Worm (Caenorhabditis elegans) whole organism, late embryonic: ENCODE data around the gene str-214.

Experiments
- C38D4.7 ChIP-seq: fragments of 200-800 bp; sonication (Bioruptor generic); optimal IDR thresholded peaks from 2 replicates; lab custom pipeline; 2018; ENCODE audit warnings: mild to moderate bottlenecking, missing genetic modification characterization, moderate library complexity, missing compliant biosample characterization
- F13H6.1 ChIP-seq: sonication (generic microtip); optimal IDR thresholded peaks from 2 replicates; lab custom pipeline; 2016; ENCODE audit warnings: missing genetic modification characterization, missing compliant biosample characterization
- K02D7.2 ChIP-seq: sonication (generic microtip); optimal IDR thresholded peaks from 2 replicates; lab custom pipeline; 2017; ENCODE audit warnings: mild to moderate bottlenecking, missing genetic modification characterization, missing compliant biosample characterization
- K09A11.1 ChIP-seq: sonication (generic microtip); optimal IDR thresholded peaks from 2 replicates; lab custom pipeline; 2017; ENCODE audit warnings: antibody characterized with exemption, mild to moderate bottlenecking, missing genetic modification characterization, missing compliant biosample characterization; ENCODE audit not compliant: insufficient read depth
- ahr-1 ChIP-seq: sonication (generic microtip); optimal IDR thresholded peaks from 2 replicates; lab custom pipeline; 2016; ENCODE audit warnings: missing genetic modification characterization, missing compliant biosample characterization
- ceh-14 ChIP-seq: sonication (generic microtip); optimal IDR thresholded peaks from 2 replicates; lab custom pipeline; 2016; ENCODE audit warnings: missing genotype, missing genetic modification characterization, missing compliant biosample characterization
- ceh-19 ChIP-seq: fragments of 200-800 bp; sonication (Bioruptor generic); optimal IDR thresholded peaks from 2 replicates; lab custom pipeline; 2018; ENCODE audit warnings: mild to moderate bottlenecking, missing genetic modification characterization, missing compliant biosample characterization
- ceh-2 ChIP-seq: sonication (generic microtip); optimal IDR thresholded peaks from 2 replicates; lab custom pipeline; 2016; ENCODE audit warnings: missing genotype, missing genetic modification characterization, missing compliant biosample characterization
- ceh-22 ChIP-seq: sonication (generic microtip); optimal IDR thresholded peaks from 2 replicates; lab custom pipeline; 2017; ENCODE audit warnings: missing biosample characterization, missing genetic modification characterization
- ceh-24 ChIP-seq: sonication (generic microtip); optimal IDR thresholded peaks from 2 replicates; lab custom pipeline; 2016; ENCODE audit warnings: mild to moderate bottlenecking, missing genetic modification characterization, missing compliant biosample characterization
- ceh-30 ChIP-seq: fragments of 150-350 bp; optimal IDR thresholded peaks from 2 replicates; lab custom pipeline; 2014; ENCODE audit warnings: missing biosample characterization, missing genetic modification characterization
- ceh-45 ChIP-seq: fragments of 200-800 bp; sonication (Bioruptor generic); IDR thresholded peaks from 2 replicates; pipeline ENCODE4 v1.3.6; 2022; ENCODE audit warnings: missing genetic modification reagents, missing genetic modification characterization, missing compliant biosample characterization
- dmd-4 ChIP-seq: sonication (generic microtip); optimal IDR thresholded peaks from 2 replicates; lab custom pipeline; 2016; ENCODE audit warnings: borderline replicate concordance, missing genetic modification characterization, missing compliant biosample characterization
- elt-2 ChIP-seq: sonication (generic microtip); optimal IDR thresholded peaks from 2 replicates; lab custom pipeline; 2016; ENCODE audit warnings: missing genetic modification reagents, missing genetic modification characterization, missing compliant biosample characterization
- elt-4 ChIP-seq: sonication (generic microtip); optimal IDR thresholded peaks from 2 replicates; lab custom pipeline; 2016; ENCODE audit warnings: missing genetic modification characterization, missing compliant biosample characterization
- hlh-13 ChIP-seq: fragments of 200-800 bp; sonication (Bioruptor generic); optimal IDR thresholded peaks from 2 replicates; lab custom pipeline; 2018; ENCODE audit warnings: mild to moderate bottlenecking, missing genetic modification characterization, missing compliant biosample characterization
- hlh-30 ChIP-seq: sonication (generic microtip); optimal IDR thresholded peaks from 2 replicates; lab custom pipeline; 2017; ENCODE audit warnings: antibody characterized with exemption, missing genetic modification characterization, missing compliant biosample characterization; ENCODE audit not compliant: insufficient read depth
- hlh-8 ChIP-seq: sonication (generic microtip); optimal IDR thresholded peaks from 2 replicates; lab custom pipeline; 2016; ENCODE audit warnings: missing genotype, missing genetic modification characterization, missing compliant biosample characterization
- lim-6 ChIP-seq: sonication (generic microtip); optimal IDR thresholded peaks from 2 replicates; lab custom pipeline; 2016; ENCODE audit warnings: missing genetic modification characterization, missing compliant biosample characterization
- lin-11 ChIP-seq: fragments of 200-800 bp; sonication (Bioruptor generic); optimal IDR thresholded peaks from 2 replicates; lab custom pipeline; 2018; ENCODE audit warnings: mild to moderate bottlenecking, missing genetic modification characterization, missing compliant biosample characterization
- nfya-1 ChIP-seq: sonication (generic microtip); optimal IDR thresholded peaks from 2 replicates; lab custom pipeline; 2017; ENCODE audit warnings: missing genetic modification characterization, mild to moderate bottlenecking, missing compliant biosample characterization, antibody characterized with exemption, moderate library complexity
- nhr-11 ChIP-seq: fragments of 150-350 bp; optimal IDR thresholded peaks from 2 replicates; lab custom pipeline; 2014; ENCODE audit warnings: missing biosample characterization, missing genetic modification characterization
- npax-4 ChIP-seq: sonication (generic microtip); optimal IDR thresholded peaks from 2 replicates; lab custom pipeline; 2016; ENCODE audit warnings: missing genetic modification characterization, missing compliant biosample characterization
- pat-9 ChIP-seq: fragments of 200-800 bp; sonication (Bioruptor generic); optimal IDR thresholded peaks from 2 replicates; lab custom pipeline; 2018; ENCODE audit warnings: mild to moderate bottlenecking, missing genetic modification characterization, moderate library complexity, missing compliant biosample characterization
- pax-1 ChIP-seq: fragments of 150-350 bp; optimal IDR thresholded peaks from 2 replicates; lab custom pipeline; 2014; ENCODE audit warnings: missing biosample characterization, missing genetic modification characterization
- ref-2 ChIP-seq: sonication (generic microtip); optimal IDR thresholded peaks from 2 replicates; lab custom pipeline; 2016; ENCODE audit warnings: missing genetic modification characterization, missing compliant biosample characterization
- sox-2 ChIP-seq: fragments of 200-800 bp; sonication (Bioruptor generic); IDR thresholded peaks from 2 replicates; pipeline ENCODE4 v1.3.6; 2022; ENCODE audit warnings: missing genetic modification reagents, missing genetic modification characterization, missing compliant biosample characterization
- ttx-3 ChIP-seq: sonication (generic microtip); optimal IDR thresholded peaks from 2 replicates; lab custom pipeline; 2016; ENCODE audit warnings: missing genetic modification reagents, missing genetic modification characterization, missing compliant biosample characterization
- unc-42 ChIP-seq: sonication (generic microtip); optimal IDR thresholded peaks from 2 replicates; lab custom pipeline; 2016; ENCODE audit warnings: missing genotype, missing genetic modification characterization, missing compliant biosample characterization
- zip-5 ChIP-seq: sonication (generic microtip); optimal IDR thresholded peaks from 2 replicates; lab custom pipeline; 2016; ENCODE audit warnings: missing genetic modification characterization, missing compliant biosample characterization
- ztf-16 ChIP-seq: sonication (generic microtip); optimal IDR thresholded peaks from 2 replicates; lab custom pipeline; 2017; ENCODE audit warnings: missing genetic modification characterization, missing compliant biosample characterization

The str-214 gene

DNA sequence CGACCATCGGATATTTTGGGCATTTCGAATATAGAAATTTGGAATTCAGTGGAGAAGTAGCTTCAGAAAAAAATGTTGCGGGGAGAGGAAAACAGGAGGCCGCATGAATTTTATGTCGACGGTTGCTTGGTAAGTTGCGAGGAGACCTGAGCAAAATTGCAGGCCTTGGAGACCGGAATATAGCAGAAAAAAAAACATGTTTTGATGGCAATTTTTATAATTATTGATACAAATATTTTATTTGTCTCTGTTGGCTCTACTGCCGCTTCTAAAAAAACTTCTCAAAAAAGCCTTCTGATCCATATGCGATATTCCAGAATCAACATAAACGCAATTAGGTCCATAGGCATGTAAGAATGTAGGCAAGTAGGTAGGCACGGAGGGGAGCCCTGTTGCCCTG, 39.8 kb upstream of the str-214 start, which contains the start of gene pacl-1:
Gene pacl-1 (minus strand): TSS at position 101 of the 400 bp plus-strand sequence.
- TF ChIP-seq pax-1 (tag; lab: Kevin White, UChicago), result no peak
- TF ChIP-seq pat-9 (tag; lab: Kevin White, UChicago), result no peak
- TF ChIP-seq ceh-22 (tag; lab: Kevin White, UChicago), result no peak

DNA sequence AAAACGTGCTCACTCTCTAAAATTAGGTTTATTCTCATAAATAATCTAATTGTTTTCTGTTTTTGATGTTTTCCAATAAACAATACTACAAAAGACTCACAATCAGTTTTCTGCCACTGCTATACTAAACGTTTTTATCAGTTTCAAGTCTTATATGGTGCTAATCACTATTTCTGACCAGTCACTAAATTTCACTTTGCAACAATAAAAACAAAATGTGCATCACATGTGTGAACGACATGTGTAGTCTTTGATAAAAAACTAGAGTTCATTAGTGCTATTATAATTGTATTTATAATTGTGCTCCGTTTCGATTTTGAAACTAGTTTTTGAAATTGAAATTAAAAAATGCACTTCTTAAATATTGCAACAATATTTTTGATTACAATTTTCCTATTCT, 37.2 kb upstream of the str-214 start, which contains the start of gene cyp-37B1:
Gene cyp-37B1 (plus strand): TSS at position 199 of the 400 bp plus-strand sequence.
- TF ChIP-seq F13H6.1 (tag; lab: Kevin White, UChicago) (no peak), elt-2 (tag; lab: Kevin White, UChicago) (peak; percentile 18)
- TF ChIP-seq, all 69 proteins: peak for 1

ce11 chrV:16282147-16282546, 33.0 kb upstream of the str-214 start, which contains the start of gene F28G4.2:
Gene F28G4.2 (minus strand): TSS chrV:16282321.
- TF ChIP-seq K02D7.2 (tag; lab: Kevin White, UChicago) (no peak), ahr-1 (tag; lab: Kevin White, UChicago) (no peak)

ce11 chrV:16285794-16286193, 29.3 kb upstream of the str-214 start, which contains the start of gene F28G4.4:
Gene F28G4.4 (minus strand): TSS chrV:16285894.
- TF ChIP-seq npax-4 (tag; lab: Kevin White, UChicago) (no peak), K09A11.1 (tag; lab: Kevin White, UChicago) (no peak), pax-1 (tag; lab: Kevin White, UChicago) (no peak), hlh-13 (GFP tag; lab: Kevin White, UChicago) (no peak), zip-5 (tag; lab: Kevin White, UChicago) (no peak), ref-2 (tag; lab: Kevin White, UChicago) (no peak), ahr-1 (tag; lab: Kevin White, UChicago) (no peak)

DNA sequence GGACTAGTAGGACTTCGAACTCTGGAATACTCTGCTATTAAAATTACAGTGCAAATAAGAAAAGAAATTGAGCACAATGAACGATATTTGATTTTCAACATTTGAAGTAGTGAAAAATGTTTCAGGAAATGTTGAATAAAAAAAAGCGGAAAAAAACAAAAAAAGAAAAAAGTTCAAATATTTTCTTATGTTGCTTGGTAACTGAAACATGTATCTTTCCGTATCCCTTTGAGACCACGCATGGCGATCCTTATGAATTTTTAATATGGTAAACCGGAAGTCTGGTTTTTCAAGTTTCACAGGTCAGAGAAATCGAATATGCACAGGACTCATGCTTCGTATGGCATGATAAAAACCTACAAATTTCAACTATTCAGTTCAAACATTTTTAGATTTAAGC, 27.5 kb upstream of the str-214 start, which contains the start of gene F28G4.3:
Gene F28G4.3 (minus strand): TSS at position 101 of the 400 bp plus-strand sequence.
- no peak for TF ChIP-seq ttx-3 (tag; lab: Kevin White, UChicago)
- no peak for TF ChIP-seq lin-11 (tag; lab: Kevin White, UChicago)
- no peak for TF ChIP-seq nhr-11 (tag; lab: Kevin White, UChicago)
- no peak for TF ChIP-seq dmd-4 (tag; lab: Kevin White, UChicago)
- no peak for TF ChIP-seq hlh-8 (tag; lab: Kevin White, UChicago)
- TF ChIP-seq sox-2 (GFP tag; lab: Robert Waterston, UW), result no peak
- TF ChIP-seq unc-42 (tag; lab: Kevin White, UChicago), result no peak
- TF ChIP-seq ceh-14, result no peak
- no peak for TF ChIP-seq ceh-30 (tag; lab: Kevin White, UChicago)
- TF ChIP-seq ztf-16, result no peak
- TF ChIP-seq hlh-30 (tag; lab: Kevin White, UChicago), result no peak
- TF ChIP-seq ceh-2 (tag; lab: Kevin White, UChicago), result no peak
- TF ChIP-seq ceh-19, result no peak
- TF ChIP-seq C38D4.7 (GFP tag; lab: Kevin White, UChicago), result no peak

- TF ChIP-seq ceh-24 (tag; lab: Kevin White, UChicago) (no peak), elt-4 (tag; lab: Kevin White, UChicago) (no peak), lin-11 (tag; lab: Kevin White, UChicago) (no peak), lim-6 (tag; lab: Kevin White, UChicago) (no peak), K02D7.2 (tag; lab: Kevin White, UChicago) (no peak), C38D4.7 (GFP tag; lab: Kevin White, UChicago) (no peak), ahr-1 (tag; lab: Kevin White, UChicago) (no peak), nfya-1 (no peak), ceh-45 (GFP tag; lab: Robert Waterston, UW) (no peak)
Measured at ce11 chrV:16292409-16292808, 22.7 kb upstream of the str-214 start, which contains the start of gene oac-5. Gene oac-5 (plus strand): TSS chrV:16292709.
